Fruit fly (Drosophila melanogaster) whole organism, embryonic: Measurements from ENCODE around the gene DCTN5-p25.

Experiments used
- C15 ChIP-seq: fragments of 200-800 bp; sonication (Bioruptor generic); IDR thresholded peaks from 3 replicates; pipeline ENCODE4 v1.3.6; 2022; ENCODE audit warnings: missing biosample characterization, missing genetic modification characterization
- CG10431 ChIP-seq: fragments of 200-800 bp; sonication (Bioruptor generic); optimal IDR thresholded peaks from 3 replicates; lab custom pipeline; 2018; ENCODE audit warnings: missing biosample characterization, mild to moderate bottlenecking, missing genetic modification characterization
- CG10462 ChIP-seq: fragments of 200-800 bp; sonication (Bioruptor generic); optimal IDR thresholded peaks from 2 replicates; lab custom pipeline; 2016; ENCODE audit warnings: missing biosample characterization, missing genetic modification characterization
- CG12769 ChIP-seq: fragments of 200-800 bp; sonication (Bioruptor generic); optimal IDR thresholded peaks from 2 replicates; lab custom pipeline; 2019; ENCODE audit warnings: missing biosample characterization, mild to moderate bottlenecking, missing genetic modification characterization, moderate library complexity
- CG13287 ChIP-seq: fragments of 200-800 bp; sonication (Bioruptor generic); IDR thresholded peaks from 2 replicates; pipeline ENCODE4 v1.3.6; 2022; ENCODE audit warnings: missing biosample characterization, missing genetic modification characterization; ENCODE audit not compliant: partially characterized antibody
- CG4360 ChIP-seq: fragments of 200-800 bp; sonication (Bioruptor generic); IDR thresholded peaks from 2 replicates; pipeline ENCODE4 v1.3.6; 2022; ENCODE audit warnings: missing biosample characterization, missing genetic modification characterization
- CG6254 ChIP-seq: fragments of 200-800 bp; sonication (Bioruptor generic); optimal IDR thresholded peaks from 3 replicates; lab custom pipeline; 2017; ENCODE audit warnings: mild to moderate bottlenecking, missing biosample characterization, missing genetic modification reagents, missing genetic modification characterization
- D19B ChIP-seq: fragments of 200-800 bp; sonication (Bioruptor generic); optimal IDR thresholded peaks from 2 replicates; lab custom pipeline; 2017; ENCODE audit warnings: missing biosample characterization, mild to moderate bottlenecking, missing genetic modification characterization
- Doc3 ChIP-seq: fragments of 200-800 bp; sonication (Bioruptor generic); IDR thresholded peaks from 3 replicates; pipeline ENCODE4 v1.3.6; 2022; ENCODE audit warnings: missing biosample characterization, missing genetic modification characterization; ENCODE audit not compliant: partially characterized antibody
- gcm ChIP-seq: fragments of 200-800 bp; sonication (Bioruptor generic); optimal IDR thresholded peaks from 2 replicates; lab custom pipeline; 2019; ENCODE audit warnings: missing biosample characterization, mild to moderate bottlenecking, missing genetic modification characterization, moderate library complexity
- pnt ChIP-seq: fragments of 200-800 bp; sonication (Bioruptor generic); optimal IDR thresholded peaks from 3 replicates; lab custom pipeline; 2016; ENCODE audit warnings: missing biosample characterization, missing genetic modification characterization
- psq ChIP-seq: fragments of 200-800 bp; sonication (Bioruptor generic); optimal IDR thresholded peaks from 2 replicates; lab custom pipeline; 2017; ENCODE audit warnings: missing biosample characterization, missing genetic modification characterization
- ro ChIP-seq: fragments of 200-800 bp; sonication (Bioruptor generic); IDR thresholded peaks from 2 replicates; pipeline ENCODE4 v1.3.6; 2022; ENCODE audit warnings: missing biosample characterization, missing genetic modification characterization
- wor ChIP-seq: fragments of 200-800 bp; sonication (Bioruptor generic); IDR thresholded peaks from 2 replicates; pipeline ENCODE4 v1.3.6; 2022; ENCODE audit warnings: missing biosample characterization, missing genetic modification characterization

- TF ChIP-seq Doc3 (no peak), pnt (GFP tag; lab: Kevin White, UChicago) (no peak), ro (no peak), gcm (GFP tag; lab: Kevin White, UChicago) (no peak), wor (GFP tag; lab: Robert Waterston, UW) (no peak), psq (no peak), CG4360 (no peak), C15 (no peak), CG13287 (GFP tag; lab: Robert Waterston, UW) (no peak), CG10462 (no peak), CG6254 (GFP tag; lab: Kevin White, UChicago) (no peak), CG10431 (GFP tag; lab: Kevin White, UChicago) (no peak), CG12769 (tag; lab: Kevin White, UChicago) (no peak), D19B (GFP tag; lab: Kevin White, UChicago) (no peak)
Measured at dm6 chr2L:14992889-14993288, 12.6 kb upstream of the DCTN5-p25 start.
